Fruit fly (Drosophila melanogaster): ENCODE measurements around the gene slp1.

DNA sequence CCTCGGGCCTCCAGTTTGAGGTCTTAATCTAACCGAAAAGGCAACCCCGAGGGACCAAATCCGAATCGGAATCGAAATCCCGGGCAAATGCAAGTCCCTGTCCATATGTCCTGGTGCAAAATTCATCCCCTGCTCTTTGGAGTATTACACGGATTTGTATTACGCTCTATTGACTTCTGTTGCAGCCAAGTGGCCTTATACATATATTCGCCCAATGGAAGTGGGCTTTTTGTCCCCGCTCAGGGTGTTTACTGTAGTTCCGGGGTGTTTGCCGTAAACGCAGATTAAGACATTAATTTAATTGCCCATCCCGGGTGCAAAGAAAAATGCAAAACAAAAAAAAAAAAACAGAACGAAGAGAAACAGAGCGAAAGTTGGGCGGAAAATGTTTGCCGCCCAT is 21.0 kb downstream of the slp1 start:
- TF ChIP-seq psq (optimal IDR thresholded peaks at IDR 0.05) (no peak), h (optimal IDR thresholded peaks at IDR 0.05) (no peak), ttk (optimal IDR thresholded peaks at IDR 0.05) (no peak)
